Worm (Caenorhabditis elegans): ENCODE measurements around the gene sru-48.

DNA sequence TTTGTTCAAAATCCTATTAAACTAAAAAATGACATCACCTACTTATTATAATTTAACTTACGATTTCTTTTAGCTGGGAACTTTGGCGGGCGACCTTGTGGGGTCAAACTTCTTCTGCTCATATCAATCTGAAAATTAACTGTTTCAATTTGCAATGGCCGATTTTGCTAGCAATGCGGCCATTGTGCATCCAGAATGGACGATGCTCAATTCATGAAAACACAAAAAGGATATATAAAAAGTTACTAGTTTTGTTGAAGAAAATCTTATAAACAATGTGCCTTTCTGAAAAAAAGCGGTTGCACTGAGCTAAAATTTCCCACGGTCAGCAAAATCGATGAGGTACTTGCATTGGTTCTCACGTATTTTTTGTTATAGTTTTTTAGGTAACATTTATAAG is 25.7 kb upstream of the sru-48 start, which contains the start of gene C31H2.3:
- TF ChIP-seq klf-2 (GFP tag; conservative IDR thresholded peaks at IDR 0.05), result no peak
- no peak for TF ChIP-seq ref-1 (GFP tag; conservative IDR thresholded peaks at IDR 0.05)

Data from whole organism, midembryonic.